Fruit fly (Drosophila melanogaster): ENCODE data around the gene Ids.
A peak's percentile ranks its signal among the peaks of the same experiment; 100 is the strongest.

DNA sequence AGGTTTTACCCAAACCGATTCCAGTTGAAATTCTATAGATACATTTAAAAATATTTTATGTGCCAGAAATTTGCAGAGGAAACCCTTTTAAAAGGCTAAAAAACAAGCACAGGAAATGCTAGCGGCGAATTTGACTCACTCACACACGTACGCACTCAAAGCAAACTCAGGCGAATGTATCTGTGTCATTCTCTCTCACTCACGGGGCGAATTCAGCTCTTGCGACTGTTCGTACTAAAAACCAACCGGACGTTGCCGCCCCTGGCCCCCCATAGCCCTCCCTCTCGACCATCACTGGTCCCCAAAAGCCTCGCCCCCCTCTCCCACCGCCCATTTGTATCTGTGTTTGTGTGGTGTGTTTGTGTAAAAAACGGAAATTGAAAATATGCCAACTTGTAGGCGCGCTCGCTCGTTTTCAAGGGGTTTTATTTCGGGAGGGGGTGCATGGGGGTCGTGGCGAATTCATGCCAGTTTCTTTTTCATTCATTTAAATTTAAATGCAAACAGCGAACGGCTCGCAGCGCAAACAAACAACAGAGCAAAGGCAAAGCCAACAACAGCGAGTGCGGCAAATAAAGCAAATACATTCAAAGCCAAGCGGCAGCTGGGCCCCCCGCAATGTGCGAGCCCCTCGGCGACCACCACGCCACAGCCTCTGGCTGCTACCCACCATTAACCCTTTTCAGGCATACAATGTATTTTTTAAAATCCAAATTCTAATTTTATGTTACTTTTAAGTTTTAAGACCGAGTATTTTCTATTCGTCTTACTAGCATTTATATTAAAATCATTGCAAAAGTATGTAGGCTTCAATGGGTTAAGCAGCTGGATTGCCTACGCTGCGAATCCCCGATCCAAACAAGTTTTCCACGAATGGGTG, 40.4 kb downstream of the Ids start:
- no peak for TF ChIP-seq Mio (GFP tag; optimal IDR thresholded peaks at IDR 0.05)
- peak; percentile 20 for TF ChIP-seq Jra (GFP tag; optimal IDR thresholded peaks at IDR 0.05)
- TF ChIP-seq jim (GFP tag; optimal IDR thresholded peaks at IDR 0.05) = no peak
- peak; percentile 71 for TF ChIP-seq psq (GFP tag; optimal IDR thresholded peaks at IDR 0.05)
- no peak for TF ChIP-seq Dfd (GFP tag; optimal IDR thresholded peaks at IDR 0.05)
- no peak for TF ChIP-seq Abd-B (GFP tag; optimal IDR thresholded peaks at IDR 0.05)
- no peak for TF ChIP-seq Vsx2 (GFP tag; optimal IDR thresholded peaks at IDR 0.05; ENCODE audit: partially characterized antibody)
- peak; percentile 63 for TF ChIP-seq Dif (GFP tag; optimal IDR thresholded peaks at IDR 0.05; ENCODE audit: partially characterized antibody)
- TF ChIP-seq GATAd (GFP tag; optimal IDR thresholded peaks at IDR 0.05) = peak; percentile 28
- no peak for TF ChIP-seq sv (GFP tag; optimal IDR thresholded peaks at IDR 0.05)
- TF ChIP-seq Myc (optimal IDR thresholded peaks at IDR 0.05) = peak; percentile 3
